Worm (Caenorhabditis elegans): ENCODE results near the gene ggtb-1.

DNA sequence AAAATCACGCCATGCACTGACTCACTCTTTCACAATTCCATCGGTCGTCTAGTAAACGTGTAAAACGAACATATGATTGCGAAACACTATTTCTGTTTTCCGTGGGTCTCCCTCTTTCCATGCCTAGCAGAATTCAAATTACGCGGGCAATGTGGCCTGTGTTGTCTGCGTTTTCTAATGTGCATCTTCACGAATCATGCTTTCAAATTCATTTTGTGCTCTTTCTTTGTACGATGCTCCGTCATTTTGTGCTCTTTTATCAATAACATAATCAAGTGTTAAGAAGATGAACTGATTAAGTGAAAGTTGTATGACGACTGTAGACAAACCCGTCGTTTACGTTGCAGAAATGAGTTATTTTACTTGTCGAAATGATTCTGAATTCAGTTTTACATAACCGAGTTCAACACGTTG, 32.3 kb downstream of the ggtb-1 start:
- no peak for TF ChIP-seq ceh-82 (tag; optimal IDR thresholded peaks at IDR 0.05)
- TF ChIP-seq aha-1 (tag) = peak; percentile 55
- no peak for TF ChIP-seq lin-15B (tag; optimal IDR thresholded peaks at IDR 0.05)

Measured in whole organism, L4 larva.